Fruit fly (Drosophila melanogaster) S2 (cell line): ENCODE measurements around the gene CHES-1-like.

Experiments
- CG8478 ChIP-seq: fragments of >200 bp; optimal IDR thresholded peaks from 2 replicates; lab custom pipeline; 2018
- CTCF ChIP-seq, 2 experiments: fragments of >200 bp; optimal IDR thresholded peaks; 2 replicates each; lab custom pipeline; 2018

dm6 chrX:7734131-7734930 is 25.1 kb upstream of the CHES-1-like start, which contains the start of the genes Pdp and Rab39:
- TF ChIP-seq CG8478 (lab: Kevin White, UChicago) (no peak), CTCF (optimal IDR thresholded peaks at IDR 0.05; lab: Kevin White, UChicago) (no peak)
